Fruit fly (Drosophila melanogaster) whole organism, wandering third instar larva: ENCODE data around the gene ine.

Experiments
- CG9705 ChIP-seq: fragments of 200-800 bp; sonication (Bioruptor generic); optimal IDR thresholded peaks from 2 replicates; lab custom pipeline; 2018; ENCODE audit warnings: missing biosample characterization, mild to moderate bottlenecking, missing genetic modification characterization
- CrebA ChIP-seq: fragments of 200-800 bp; sonication (Bioruptor generic); optimal IDR thresholded peaks from 2 replicates; lab custom pipeline; 2016; ENCODE audit warnings: missing biosample characterization, mild to moderate bottlenecking, missing genetic modification characterization, borderline replicate concordance
- Dfd ChIP-seq: fragments of >200 bp; optimal IDR thresholded peaks from 2 replicates; lab custom pipeline; 2017; ENCODE audit warnings: missing biosample characterization, missing genetic modification characterization
- GATAd ChIP-seq: sonication (Bioruptor generic); optimal IDR thresholded peaks from 2 replicates; lab custom pipeline; 2016; ENCODE audit warnings: missing biosample characterization, missing genetic modification characterization
- HLH106 ChIP-seq: fragments of 200-800 bp; optimal IDR thresholded peaks from 3 replicates; lab custom pipeline; 2019; ENCODE audit warnings: missing biosample characterization, mild to moderate bottlenecking, missing genetic modification characterization, moderate library complexity
- Hnf4 ChIP-seq: fragments of 200-800 bp; sonication (Bioruptor generic); optimal IDR thresholded peaks from 2 replicates; lab custom pipeline; 2016; ENCODE audit warnings: missing biosample characterization, mild to moderate bottlenecking, missing genetic modification characterization
- Hr83 ChIP-seq: fragments of 200-300 bp; sonication (Bioruptor generic); optimal IDR thresholded peaks from 2 replicates; lab custom pipeline; 2016; ENCODE audit warnings: missing biosample characterization, mild to moderate bottlenecking, missing genetic modification characterization, moderate library complexity; ENCODE audit not compliant: poor library complexity, severe bottlenecking
- Jra ChIP-seq: sonication (Bioruptor generic); optimal IDR thresholded peaks from 2 replicates; lab custom pipeline; 2016; ENCODE audit warnings: missing biosample characterization, missing genetic modification characterization
- Mio ChIP-seq: sonication (Bioruptor generic); optimal IDR thresholded peaks from 2 replicates; lab custom pipeline; 2016; ENCODE audit warnings: missing biosample characterization, missing genetic modification characterization
- Myc ChIP-seq: fragments of >200 bp; optimal IDR thresholded peaks from 2 replicates; lab custom pipeline; 2017
- N ChIP-seq: fragments of >200 bp; optimal IDR thresholded peaks from 2 replicates; lab custom pipeline; 2018; ENCODE audit warnings: missing biosample characterization, missing external identifiers, missing genetic modification characterization
- OdsH ChIP-seq: fragments of 200-800 bp; sonication (Bioruptor generic); optimal IDR thresholded peaks from 2 replicates; lab custom pipeline; 2016; ENCODE audit warnings: missing biosample characterization, mild to moderate bottlenecking, missing genetic modification characterization
- Sp1 ChIP-seq: fragments of 200-800 bp; sonication (Bioruptor generic); optimal IDR thresholded peaks from 3 replicates; lab custom pipeline; 2019; ENCODE audit warnings: missing biosample characterization, mild to moderate bottlenecking, missing genetic modification characterization, moderate library complexity
- Vsx2 ChIP-seq: fragments of 200-300, 225-300 bp; sonication (Bioruptor generic); optimal IDR thresholded peaks from 2 replicates; lab custom pipeline; 2018; ENCODE audit warnings: missing biosample characterization, missing genetic modification characterization; ENCODE audit not compliant: partially characterized antibody
- br ChIP-seq: fragments of 200-800 bp; sonication (Bioruptor generic); optimal IDR thresholded peaks from 2 replicates; lab custom pipeline; 2016; ENCODE audit warnings: missing biosample characterization, missing genetic modification characterization
- brk ChIP-seq: fragments of 200-800 bp; sonication (Bioruptor generic); optimal IDR thresholded peaks from 2 replicates; lab custom pipeline; 2016; ENCODE audit warnings: missing biosample characterization, mild to moderate bottlenecking, missing genetic modification characterization
- dl ChIP-seq, 2 experiments: fragments of 175-275, 200-275 bp in 1 of 2; fragments of 200-275 bp in 1 of 2; sonication (Bioruptor generic); optimal IDR thresholded peaks; lab custom pipeline; 2018; ENCODE audit warnings: mild to moderate bottlenecking in 2 of 2, missing biosample characterization in 2 of 2, missing genetic modification characterization in 2 of 2, moderate library complexity in 2 of 2; ENCODE audit not compliant: partially characterized antibody in 2 of 2, insufficient read depth in 1 of 2
- dmrt93B ChIP-seq: fragments of 200-800 bp; sonication (Bioruptor generic); optimal IDR thresholded peaks from 2 replicates; lab custom pipeline; 2018; ENCODE audit warnings: missing biosample characterization, mild to moderate bottlenecking, missing genetic modification characterization
- dsf ChIP-seq: sonication (Bioruptor generic); optimal IDR thresholded peaks from 2 replicates; lab custom pipeline; 2016; ENCODE audit warnings: missing biosample characterization, missing genetic modification characterization, borderline replicate concordance
- ey ChIP-seq: fragments of 200-800 bp; sonication (Bioruptor generic); optimal IDR thresholded peaks from 2 replicates; lab custom pipeline; 2016; ENCODE audit warnings: missing biosample characterization, missing genetic modification characterization
- foxo ChIP-seq, 2 experiments: fragments of 200-800 bp; sonication (Bioruptor generic); optimal IDR thresholded peaks; 2 replicates in 1 of 2; 3 replicates in 1 of 2; lab custom pipeline; 2016 to 2017; ENCODE audit warnings: missing biosample characterization in 2 of 2, missing genetic modification characterization in 2 of 2
- h ChIP-seq: fragments of 200-800 bp; sonication (Bioruptor generic); optimal IDR thresholded peaks from 3 replicates; lab custom pipeline; 2016; ENCODE audit warnings: missing biosample characterization, mild to moderate bottlenecking, missing genetic modification characterization
- jim ChIP-seq: fragments of 175-275, 200-325 bp; sonication (Bioruptor generic); optimal IDR thresholded peaks from 2 replicates; lab custom pipeline; 2016; ENCODE audit warnings: missing biosample characterization, mild to moderate bottlenecking, missing genetic modification characterization
- lola ChIP-seq: fragments of >200 bp; optimal IDR thresholded peaks from 2 replicates; lab custom pipeline; 2017; ENCODE audit warnings: missing biosample characterization, missing genetic modification characterization
- pan ChIP-seq: fragments of >200 bp; optimal IDR thresholded peaks from 2 replicates; lab custom pipeline; 2017
- rgr ChIP-seq: fragments of 200-800 bp; sonication (Bioruptor generic); optimal IDR thresholded peaks from 3 replicates; lab custom pipeline; 2016; ENCODE audit warnings: missing biosample characterization, mild to moderate bottlenecking, missing genetic modification characterization
- sage ChIP-seq: fragments of 200-800 bp; sonication (Bioruptor generic); optimal IDR thresholded peaks from 2 replicates; lab custom pipeline; 2016; ENCODE audit warnings: missing biosample characterization, mild to moderate bottlenecking, missing genetic modification characterization
- sv ChIP-seq: fragments of 200-800 bp; sonication (Bioruptor generic); optimal IDR thresholded peaks from 3 replicates; lab custom pipeline; 2016; ENCODE audit warnings: missing biosample characterization, missing genetic modification characterization
- usp ChIP-seq: fragments of >200 bp; optimal IDR thresholded peaks from 2 replicates; lab custom pipeline; 2017; ENCODE audit warnings: missing biosample characterization, missing genetic modification characterization
- woc ChIP-seq: sonication (Bioruptor generic); optimal IDR thresholded peaks from 2 replicates; lab custom pipeline; 2016; ENCODE audit warnings: missing biosample characterization, mild to moderate bottlenecking, missing genetic modification characterization

ine gene

DNA sequence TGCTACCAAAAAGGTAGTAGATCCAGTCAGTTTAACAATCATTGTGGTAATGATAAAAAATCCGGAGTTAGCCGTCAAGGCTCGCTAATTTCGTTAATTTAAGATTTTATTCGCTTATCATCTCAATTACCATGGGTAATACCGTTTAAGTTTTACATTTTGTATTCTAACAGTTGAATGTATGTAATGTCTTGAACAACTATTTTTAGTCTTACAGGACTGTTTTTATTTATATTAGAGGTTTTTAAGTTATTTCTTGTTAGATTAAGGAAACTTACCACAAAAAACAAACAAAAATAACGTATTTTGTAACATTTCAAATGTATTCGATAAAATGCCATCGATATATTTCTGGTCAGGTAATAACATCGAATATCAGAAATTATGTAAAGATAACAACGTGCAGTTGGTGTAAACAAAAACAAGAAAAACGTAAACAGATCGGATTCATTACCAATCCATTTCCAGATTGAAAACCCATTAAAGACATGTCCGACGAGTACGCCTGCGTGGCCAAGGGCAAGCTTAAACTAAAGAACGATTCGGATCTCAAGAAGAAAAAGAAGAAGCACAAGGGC lies 34.7 kb downstream of the ine start, which contains the start of the genes Sfp24F and CG15432:
Sfp24F (minus strand) TSS at position 51 of the 578 bp plus-strand sequence.
CG15432 (plus strand) TSS at position 311 of the 578 bp plus-strand sequence.
- TF ChIP-seq h (GFP tag; lab: Kevin White, UChicago) (no peak), ey (GFP tag; lab: Kevin White, UChicago) (no peak), pan (no peak), OdsH (no peak), CG9705 (no peak), Jra (GFP tag; lab: Kevin White, UChicago) (no peak), rgr (GFP tag; lab: Kevin White, UChicago) (no peak), woc (GFP tag; lab: Kevin White, UChicago) (no peak), brk (GFP tag; lab: Kevin White, UChicago) (no peak), Mio (no peak), Hnf4 (GFP tag; lab: Kevin White, UChicago) (no peak), br (GFP tag; lab: Kevin White, UChicago) (no peak), Hr83 (GFP tag; lab: Kevin White, UChicago) (no peak), Vsx2 (GFP tag; lab: Kevin White, UChicago) (no peak)
- TF ChIP-seq, all 38 proteins: peak for 0

DNA sequence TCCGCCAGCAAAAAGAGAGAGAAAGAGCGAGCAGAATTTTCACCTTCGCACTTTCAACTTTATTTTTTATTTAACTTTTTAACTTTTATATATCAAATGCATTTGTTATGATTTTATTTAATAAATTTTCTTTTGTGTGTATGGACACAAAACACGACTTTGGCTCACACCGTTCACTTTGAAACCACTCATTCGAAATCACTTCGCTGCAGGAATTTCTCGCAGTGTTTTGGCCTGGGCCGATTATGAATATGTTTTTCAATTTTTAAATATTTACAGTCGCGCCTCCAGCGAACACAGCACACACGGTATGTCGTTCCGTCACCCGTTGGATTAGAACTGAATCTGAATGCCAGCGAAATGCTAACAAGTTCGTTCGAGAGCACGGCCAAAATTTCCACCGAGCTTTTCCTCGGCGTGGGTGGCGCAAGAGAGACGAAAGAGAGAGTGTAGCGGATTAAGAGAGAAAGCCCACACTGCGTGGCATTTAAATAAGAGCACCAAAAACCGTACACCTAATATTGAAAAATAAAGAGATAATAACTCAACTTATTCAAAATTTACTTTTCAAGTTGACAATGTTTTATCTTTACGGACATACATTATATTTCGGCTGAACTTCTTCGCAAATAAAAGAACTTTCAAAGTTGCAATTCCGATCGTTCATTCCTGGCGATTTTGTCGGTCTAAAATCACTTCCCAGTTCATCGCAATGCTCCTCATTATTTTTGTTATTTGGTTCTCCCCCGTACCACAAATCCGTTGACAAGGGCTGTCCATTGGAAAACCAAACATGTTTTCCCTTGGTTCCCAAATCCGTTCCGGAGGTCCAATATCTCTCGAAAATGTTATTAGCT lies 35.7 kb downstream of the ine start, which contains the start of gene CG15431:
CG15431 (minus strand) TSS at position 402 of the 857 bp plus-strand sequence.
- TF ChIP-seq foxo (GFP tag; optimal IDR thresholded peaks at IDR 0.05; lab: Kevin White, UChicago): no peak
- TF ChIP-seq dsf: no peak
- no peak for TF ChIP-seq Hnf4 (GFP tag; lab: Kevin White, UChicago)
- TF ChIP-seq Vsx2 (GFP tag; lab: Kevin White, UChicago): no peak
- TF ChIP-seq Jra (GFP tag; lab: Kevin White, UChicago): no peak
- TF ChIP-seq OdsH: no peak
- TF ChIP-seq br (GFP tag; lab: Kevin White, UChicago): no peak
- no peak for TF ChIP-seq rgr (GFP tag; lab: Kevin White, UChicago)
- TF ChIP-seq GATAd (GFP tag; lab: Kevin White, UChicago): no peak
- TF ChIP-seq sv: no peak
- no peak for TF ChIP-seq lola (GFP tag; lab: Kevin White, UChicago)
- no peak for TF ChIP-seq CrebA
- no peak for TF ChIP-seq N (GFP tag; lab: Kevin White, UChicago)
- TF ChIP-seq dmrt93B: no peak
- no peak for TF ChIP-seq HLH106 (tag; lab: Kevin White, UChicago)
- no peak for TF ChIP-seq Hr83 (GFP tag; lab: Kevin White, UChicago)

DNA sequence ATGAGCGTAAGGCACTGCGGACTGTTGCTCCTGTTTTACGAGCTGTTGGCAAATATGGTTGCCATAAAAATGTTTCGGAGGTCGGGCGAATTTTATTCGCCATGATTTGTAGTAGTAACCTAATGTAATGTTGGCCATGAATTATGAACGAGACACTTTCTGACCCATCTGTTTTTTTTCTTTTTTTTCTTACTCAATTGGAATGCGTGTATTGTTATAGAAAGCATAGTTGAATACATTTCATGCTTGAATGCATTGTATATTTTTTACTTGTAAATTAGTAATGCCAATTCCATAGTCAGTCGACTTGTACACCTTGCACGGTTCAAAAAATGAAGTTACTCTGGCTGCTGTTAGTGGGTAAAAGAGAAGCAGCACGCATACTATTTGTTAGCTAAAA lies 39.3 kb downstream of the ine start, which contains the start of gene CG43056:
CG43056 (plus strand) TSS at position 301 of the 400 bp plus-strand sequence.
- TF ChIP-seq Myc (no peak), N (GFP tag; lab: Kevin White, UChicago) (no peak), HLH106 (tag; lab: Kevin White, UChicago) (no peak), dl (GFP tag; optimal IDR thresholded peaks at IDR 0.05; lab: Kevin White, UChicago; ENCODE audit: insufficient read depth in 1 of 2, partially characterized antibody in 2 of 2) (no peak), jim (no peak), usp (GFP tag; lab: Kevin White, UChicago) (no peak), Dfd (GFP tag; lab: Kevin White, UChicago) (no peak)

DNA sequence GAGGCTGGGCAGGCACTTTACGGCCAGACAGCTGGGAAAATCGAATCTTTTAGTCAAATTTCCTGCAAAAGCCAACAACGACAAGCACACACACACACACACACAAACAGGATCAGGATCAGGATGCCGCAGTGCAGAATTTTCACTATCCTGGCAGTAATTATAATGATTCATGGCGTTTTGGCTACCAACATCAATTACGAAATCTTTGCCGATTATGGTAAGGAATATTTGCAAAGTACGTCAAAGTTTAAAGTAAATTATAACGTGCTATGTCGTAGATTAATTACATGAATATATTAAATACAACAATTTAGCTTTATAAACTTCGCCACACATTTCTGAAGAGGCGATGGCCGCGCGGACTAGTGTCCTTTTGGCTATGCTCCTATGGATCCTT lies 43.2 kb downstream of the ine start, which contains the start of the genes CG34177 and CG34178:
CG34177 (plus strand) TSS at position 301 of the 400 bp plus-strand sequence.
CG34178 (plus strand) TSS at position 301 of the 400 bp plus-strand sequence.
- TF ChIP-seq rgr (GFP tag; lab: Kevin White, UChicago): no peak
- no peak for TF ChIP-seq sage (GFP tag; lab: Kevin White, UChicago)
- no peak for TF ChIP-seq Hnf4 (GFP tag; lab: Kevin White, UChicago)
- TF ChIP-seq Myc: no peak
- no peak for TF ChIP-seq Dfd (GFP tag; lab: Kevin White, UChicago)
- TF ChIP-seq Sp1 (GFP tag; lab: Kevin White, UChicago): no peak
- no peak for TF ChIP-seq HLH106 (tag; lab: Kevin White, UChicago)
- TF ChIP-seq, all 38 proteins: peak for 0
